Worm (Caenorhabditis elegans): ENCODE data around the gene Y62H9A.14.

Gene Y62H9A.14

DNA sequence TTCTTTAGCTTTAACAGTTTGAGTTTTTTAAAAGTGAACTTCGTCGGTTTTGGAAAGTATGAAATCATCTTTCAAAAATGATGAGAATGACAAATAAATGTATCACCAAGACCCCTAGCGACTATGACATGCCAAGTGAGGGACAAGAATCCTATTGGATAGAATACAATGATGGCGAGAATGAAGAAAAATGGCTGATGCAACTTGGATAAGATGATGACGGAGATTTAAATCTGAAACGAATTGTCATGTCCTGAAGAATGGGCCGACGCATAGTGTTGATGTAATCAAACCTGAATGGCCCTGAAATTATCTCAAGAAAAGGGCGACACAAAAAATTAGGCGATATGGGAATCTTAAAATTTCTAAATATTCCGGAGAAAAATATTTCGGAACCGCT is 42.6 kb downstream of the Y62H9A.14 start:
- TF ChIP-seq aha-1 (tag) (peak; percentile 53), duxl-1 (tag; optimal IDR thresholded peaks at IDR 0.05; ENCODE audit: poor library complexity) (no peak)

ce11 chrX:11964555-11964954 is 43.5 kb downstream of the Y62H9A.14 start:
- TF ChIP-seq fos-1 (tag; optimal IDR thresholded peaks at IDR 0.05) (no peak), lin-1 (GFP tag; IDR thresholded peaks at IDR 0.05) (no peak), pqm-1 (tag; optimal IDR thresholded peaks at IDR 0.05) (peak; percentile 91), R02D3.7 (tag; optimal IDR thresholded peaks at IDR 0.05) (no peak), unc-62 (GFP tag; optimal IDR thresholded peaks at IDR 0.05 in 1 of 2) (no peak), unc-62 (tag; optimal IDR thresholded peaks at IDR 0.05) (no peak), cey-2 (tag; optimal IDR thresholded peaks at IDR 0.05; ENCODE audit: borderline replicate concordance, insufficient read depth) (no peak), unc-130 (GFP tag; optimal IDR thresholded peaks at IDR 0.05) (no peak), aha-1 (tag) (peak; percentile 40), hlh-11 (tag; optimal IDR thresholded peaks at IDR 0.05) (peak; percentile 78), T20F7.1 (GFP tag; optimal IDR thresholded peaks at IDR 0.05) (no peak), nhr-48 (tag; optimal IDR thresholded peaks at IDR 0.05) (peak; percentile 50), ceh-32 (tag; optimal IDR thresholded peaks at IDR 0.05; ENCODE audit: poor library complexity) (no peak), daf-8 (GFP tag; IDR thresholded peaks at IDR 0.05) (no peak), php-3 (GFP tag; IDR thresholded peaks at IDR 0.05) (peak; percentile 81), spr-3 (GFP tag; optimal IDR thresholded peaks at IDR 0.05) (no peak), Y105C5A.15 (GFP tag; IDR thresholded peaks at IDR 0.05) (no peak), ceh-20 (GFP tag; IDR thresholded peaks at IDR 0.05) (0 out of 2 replicates have a peak, but pooled peaks have one; percentile 16), ZK337.2 (GFP tag; IDR thresholded peaks at IDR 0.05) (no peak), F26F4.8 (GFP tag; conservative IDR thresholded peaks at IDR 0.05) (no peak), ama-1 (optimal IDR thresholded peaks at IDR 0.05) (no peak), ceh-28 (tag; optimal IDR thresholded peaks at IDR 0.05) (no peak), dve-1 (tag; optimal IDR thresholded peaks at IDR 0.05; ENCODE audit: insufficient read depth) (peak; percentile 75), daf-12 (tag; optimal IDR thresholded peaks at IDR 0.05) (no peak), gei-8 (GFP tag; optimal IDR thresholded peaks at IDR 0.05) (no peak), F37D6.2 (tag; optimal IDR thresholded peaks at IDR 0.05) (no peak), lin-38 (GFP tag; IDR thresholded peaks at IDR 0.05) (no peak), zfp-3 (GFP tag; conservative IDR thresholded peaks at IDR 0.05) (no peak), daf-19 (GFP tag; conservative IDR thresholded peaks at IDR 0.05) (no peak), mxl-2 (GFP tag; conservative IDR thresholded peaks at IDR 0.05) (no peak), lir-3 (tag; optimal IDR thresholded peaks at IDR 0.05) (no peak), ztf-11 (tag; optimal IDR thresholded peaks at IDR 0.05) (no peak), tra-1 (GFP tag; IDR thresholded peaks at IDR 0.05) (peak; percentile 90), hmg-1.1 (GFP tag; IDR thresholded peaks at IDR 0.05) (no peak), mes-2 (tag; optimal IDR thresholded peaks at IDR 0.05; ENCODE audit: poor library complexity, severe bottlenecking) (no peak), lin-39 (tag; optimal IDR thresholded peaks at IDR 0.05) (no peak), aly-2 (tag; optimal IDR thresholded peaks at IDR 0.05) (no peak), mep-1 (tag; optimal IDR thresholded peaks at IDR 0.05) (peak; percentile 7), ztf-7 (tag; optimal IDR thresholded peaks at IDR 0.05) (no peak), nhr-102 (tag; optimal IDR thresholded peaks at IDR 0.05) (peak; percentile 44), spr-1 (tag; optimal IDR thresholded peaks at IDR 0.05) (no peak), F49E8.2 (tag; optimal IDR thresholded peaks at IDR 0.05; ENCODE audit: borderline replicate concordance) (no peak), nhr-28 (tag; optimal IDR thresholded peaks at IDR 0.05) (peak; percentile 95), nhr-6 (tag; optimal IDR thresholded peaks at IDR 0.05) (no peak), egl-27 (tag; optimal IDR thresholded peaks at IDR 0.05) (no peak), nhr-76 (tag; optimal IDR thresholded peaks at IDR 0.05) (no peak), pha-4 (GFP tag; IDR thresholded peaks at IDR 0.05) (no peak), pha-4 (tag; optimal IDR thresholded peaks at IDR 0.05) (no peak), set-16 (GFP tag; IDR thresholded peaks at IDR 0.05) (no peak), duxl-1 (tag; optimal IDR thresholded peaks at IDR 0.05; ENCODE audit: poor library complexity) (no peak)

Measured in whole organism, L4 larva.